Worm (Caenorhabditis elegans): Measurements from ENCODE around the gene T24C2.5.

Gene T24C2.5

ce11 chrX:14539468-14539867 lies 5.3 kb downstream of the T24C2.5 start:
- no peak for TF ChIP-seq C08G9.2 (tag; optimal IDR thresholded peaks at IDR 0.05)
- TF ChIP-seq syd-9 (tag; optimal IDR thresholded peaks at IDR 0.05): no peak
- no peak for TF ChIP-seq fkh-10 (GFP tag; optimal IDR thresholded peaks at IDR 0.05)
- no peak for TF ChIP-seq hlh-30 (tag; optimal IDR thresholded peaks at IDR 0.05; ENCODE audit: insufficient read depth)
- no peak for TF ChIP-seq C38D4.7 (GFP tag; optimal IDR thresholded peaks at IDR 0.05)
- no peak for TF ChIP-seq hlh-15 (tag; optimal IDR thresholded peaks at IDR 0.05)
- TF ChIP-seq ceh-14 (tag; optimal IDR thresholded peaks at IDR 0.05): no peak
- no peak for TF ChIP-seq ama-1 (optimal IDR thresholded peaks at IDR 0.05)
- no peak for TF ChIP-seq T23F11.4 (GFP tag; optimal IDR thresholded peaks at IDR 0.05)
- TF ChIP-seq che-1 (tag; optimal IDR thresholded peaks at IDR 0.05): no peak
- TF ChIP-seq unc-86 (tag; optimal IDR thresholded peaks at IDR 0.05): no peak
- no peak for TF ChIP-seq pat-9 (tag; optimal IDR thresholded peaks at IDR 0.05)
- TF ChIP-seq fax-1 (tag; optimal IDR thresholded peaks at IDR 0.05): no peak
- no peak for TF ChIP-seq odd-2 (tag; optimal IDR thresholded peaks at IDR 0.05)
- no peak for TF ChIP-seq ceh-45 (GFP tag; IDR thresholded peaks at IDR 0.05)
- TF ChIP-seq nfya-1 (tag; optimal IDR thresholded peaks at IDR 0.05): no peak
- no peak for TF ChIP-seq mec-3 (tag; optimal IDR thresholded peaks at IDR 0.05; ENCODE audit: borderline replicate concordance)
- TF ChIP-seq dmd-4 (tag; optimal IDR thresholded peaks at IDR 0.05; ENCODE audit: borderline replicate concordance): no peak
- no peak for TF ChIP-seq zip-5 (tag; optimal IDR thresholded peaks at IDR 0.05)
- no peak for TF ChIP-seq pros-1 (tag; optimal IDR thresholded peaks at IDR 0.05)

ce11 chrX:14541992-14542391 lies 7.8 kb downstream of the T24C2.5 start, which contains the start of gene fbxa-81:
Gene fbxa-81 (minus strand): TSS chrX:14542092.
- TF ChIP-seq hlh-30 (tag; optimal IDR thresholded peaks at IDR 0.05; ENCODE audit: insufficient read depth) (no peak), pqm-1 (tag; optimal IDR thresholded peaks at IDR 0.05) (no peak), zip-5 (tag; optimal IDR thresholded peaks at IDR 0.05) (no peak)

- TF ChIP-seq pha-4 (tag; optimal IDR thresholded peaks at IDR 0.05): no peak
- TF ChIP-seq hlh-6 (tag; optimal IDR thresholded peaks at IDR 0.05): no peak
- TF ChIP-seq ceh-31 (tag; optimal IDR thresholded peaks at IDR 0.05): no peak
- TF ChIP-seq pha-2 (tag; optimal IDR thresholded peaks at IDR 0.05): no peak
- TF ChIP-seq ceh-34 (tag; optimal IDR thresholded peaks at IDR 0.05): no peak
- TF ChIP-seq elt-2 (tag; optimal IDR thresholded peaks at IDR 0.05): no peak
- no peak for TF ChIP-seq nhr-11 (tag; optimal IDR thresholded peaks at IDR 0.05)
- no peak for TF ChIP-seq ets-4 (tag; optimal IDR thresholded peaks at IDR 0.05)
- no peak for TF ChIP-seq ceh-14 (tag; optimal IDR thresholded peaks at IDR 0.05)
- no peak for TF ChIP-seq lin-11 (tag; optimal IDR thresholded peaks at IDR 0.05)
- TF ChIP-seq fkh-6 (tag; optimal IDR thresholded peaks at IDR 0.05): no peak
- TF ChIP-seq ceh-45 (GFP tag; IDR thresholded peaks at IDR 0.05): no peak
- TF ChIP-seq che-1 (tag; optimal IDR thresholded peaks at IDR 0.05): no peak
- TF ChIP-seq npax-4 (tag; optimal IDR thresholded peaks at IDR 0.05): no peak
- no peak for TF ChIP-seq unc-55 (GFP tag; optimal IDR thresholded peaks at IDR 0.05)
- no peak for TF ChIP-seq ahr-1 (tag; optimal IDR thresholded peaks at IDR 0.05)
- no peak for TF ChIP-seq lim-6 (tag; optimal IDR thresholded peaks at IDR 0.05)
- TF ChIP-seq C38D4.7 (GFP tag; optimal IDR thresholded peaks at IDR 0.05): no peak
- no peak for TF ChIP-seq sox-4 (tag; optimal IDR thresholded peaks at IDR 0.05)
Observed at ce11 chrX:14543224-14543623, 9.0 kb downstream of the T24C2.5 start, which contains the start of gene T24C2.3. Gene T24C2.3 (plus strand): TSS chrX:14543524.

- no peak for TF ChIP-seq pax-1 (tag; optimal IDR thresholded peaks at IDR 0.05)
- no peak for TF ChIP-seq elt-4 (tag; optimal IDR thresholded peaks at IDR 0.05)
Observed at ce11 chrX:14545543-14545942, 11.3 kb downstream of the T24C2.5 start, which contains the start of gene enri-2. Gene enri-2 (plus strand): TSS chrX:14545843.
